Fruit fly (Drosophila melanogaster) whole organism, embryonic: ENCODE data around the gene msd1.

Experiments
- ATbp ChIP-seq: fragments of 200-800 bp; sonication (Bioruptor generic); optimal IDR thresholded peaks from 2 replicates; lab custom pipeline; 2017; ENCODE audit warnings: missing biosample characterization, mild to moderate bottlenecking, missing genetic modification characterization, missing genetic modification reagents
- Bteb2 ChIP-seq: fragments of 200-800 bp; sonication (Bioruptor generic); optimal IDR thresholded peaks from 2 replicates; lab custom pipeline; 2016; ENCODE audit warnings: missing biosample characterization, missing genetic modification characterization
- CG10366 ChIP-seq: fragments of 200-800 bp; sonication (Bioruptor generic); IDR thresholded peaks from 2 replicates; pipeline ENCODE4 v1.3.6; 2022; ENCODE audit warnings: missing biosample characterization, missing genetic modification characterization
- CG11456 ChIP-seq: fragments of 200-800 bp; sonication (Bioruptor generic); IDR thresholded peaks from 3 replicates; pipeline ENCODE4 v1.3.6; 2022; ENCODE audit warnings: missing biosample characterization, missing genetic modification characterization
- CG13287 ChIP-seq: fragments of 200-800 bp; sonication (Bioruptor generic); IDR thresholded peaks from 2 replicates; pipeline ENCODE4 v1.3.6; 2022; ENCODE audit warnings: missing biosample characterization, missing genetic modification characterization; ENCODE audit not compliant: partially characterized antibody
- CG14050 ChIP-seq: fragments of 200-800 bp; sonication (Bioruptor generic); IDR thresholded peaks from 3 replicates; pipeline ENCODE4 v1.3.6; 2022; ENCODE audit warnings: missing biosample characterization, missing genetic modification characterization
- CG14441 ChIP-seq: fragments of 200-800 bp; sonication (Bioruptor generic); IDR thresholded peaks from 2 replicates; pipeline ENCODE4 v1.3.6; 2022; ENCODE audit warnings: missing biosample characterization, missing genetic modification characterization
- CG14710 ChIP-seq: fragments of 200-800 bp; sonication (Bioruptor generic); optimal IDR thresholded peaks from 3 replicates; lab custom pipeline; 2019; ENCODE audit warnings: missing biosample characterization, mild to moderate bottlenecking, missing genetic modification characterization, moderate library complexity
- CG1603 ChIP-seq: fragments of 200-800 bp; sonication (Bioruptor generic); optimal IDR thresholded peaks from 2 replicates; lab custom pipeline; 2019; ENCODE audit warnings: missing biosample characterization, mild to moderate bottlenecking, missing genetic modification characterization, moderate library complexity
- CG16779 ChIP-seq: fragments of 200-800 bp; sonication (Bioruptor generic); IDR thresholded peaks from 2 replicates; pipeline ENCODE4 v1.3.6; 2022; ENCODE audit warnings: missing biosample characterization, missing genetic modification characterization
- CG16813 ChIP-seq: fragments of 200-800 bp; sonication (Bioruptor generic); IDR thresholded peaks from 3 replicates; pipeline ENCODE4 v1.3.6; 2022; ENCODE audit warnings: missing biosample characterization, missing genetic modification characterization; ENCODE audit not compliant: partially characterized antibody
- CG1832 ChIP-seq: fragments of 200-800 bp; sonication (Bioruptor generic); optimal IDR thresholded peaks from 2 replicates; lab custom pipeline; 2017; ENCODE audit warnings: missing biosample characterization, mild to moderate bottlenecking, missing genetic modification characterization, inconsistent platforms
- CG2116 ChIP-seq: fragments of 200-800 bp; sonication (Bioruptor generic); optimal IDR thresholded peaks from 3 replicates; lab custom pipeline; 2018; ENCODE audit warnings: missing biosample characterization, mild to moderate bottlenecking, missing genetic modification characterization
- CG2129 ChIP-seq: fragments of 200-800 bp; sonication (Bioruptor generic); IDR thresholded peaks from 2 replicates; pipeline ENCODE4 v1.3.6; 2022; ENCODE audit warnings: missing biosample characterization, missing genetic modification characterization; ENCODE audit not compliant: partially characterized antibody
- CG31441 ChIP-seq: fragments of 200-800 bp; sonication (Bioruptor generic); IDR thresholded peaks from 2 replicates; pipeline ENCODE4 v1.3.6; 2022; ENCODE audit warnings: missing biosample characterization, missing genetic modification characterization
- CG32767 ChIP-seq: fragments of 200-800 bp; sonication (Bioruptor generic); IDR thresholded peaks from 2 replicates; pipeline ENCODE4 v1.3.6; 2022; ENCODE audit warnings: missing biosample characterization, missing genetic modification characterization
- CG32772 ChIP-seq: fragments of 200-800 bp; sonication (Bioruptor generic); IDR thresholded peaks from 2 replicates; pipeline ENCODE4 v1.3.6; 2022; ENCODE audit warnings: missing biosample characterization, missing genetic modification characterization
- CG33213 ChIP-seq: fragments of 200-800 bp; sonication (Bioruptor generic); optimal IDR thresholded peaks from 3 replicates; lab custom pipeline; 2016; ENCODE audit warnings: missing biosample characterization, missing genetic modification characterization
- CG3726 ChIP-seq: fragments of 200-800 bp; sonication (Bioruptor generic); IDR thresholded peaks from 3 replicates; pipeline ENCODE4, ENCODE4 v1.3.6; 2022; ENCODE audit warnings: missing biosample characterization, missing genetic modification characterization
- CG7357 ChIP-seq: fragments of 200-800 bp; sonication (Bioruptor generic); IDR thresholded peaks from 3 replicates; pipeline ENCODE4 v1.3.6; 2022; ENCODE audit warnings: missing biosample characterization, missing genetic modification characterization
- CG7839 ChIP-seq: fragments of 200-800 bp; sonication (Bioruptor generic); optimal IDR thresholded peaks from 3 replicates; lab custom pipeline; 2018; ENCODE audit warnings: missing biosample characterization, mild to moderate bottlenecking, missing genetic modification characterization, moderate library complexity
- CG8388 ChIP-seq: fragments of 200-800 bp; sonication (Bioruptor generic); optimal IDR thresholded peaks from 2 replicates; lab custom pipeline; 2019; ENCODE audit warnings: missing biosample characterization, mild to moderate bottlenecking, missing genetic modification characterization, moderate library complexity
- CG8924 ChIP-seq: fragments of 200-800 bp; optimal IDR thresholded peaks from 3 replicates; lab custom pipeline; 2019; ENCODE audit warnings: missing biosample characterization, mild to moderate bottlenecking, missing genetic modification characterization, moderate library complexity
- CG9609 ChIP-seq: fragments of 200-800 bp; sonication (Bioruptor generic); optimal IDR thresholded peaks from 3 replicates; lab custom pipeline; 2016; ENCODE audit warnings: missing biosample characterization, missing genetic modification characterization
- CG9797 ChIP-seq: fragments of 200-800 bp; sonication (Bioruptor generic); optimal IDR thresholded peaks from 3 replicates; lab custom pipeline; 2018; ENCODE audit warnings: missing biosample characterization, mild to moderate bottlenecking, missing genetic modification characterization
- CrebB ChIP-seq: fragments of 200-800 bp; sonication (Bioruptor generic); optimal IDR thresholded peaks from 3 replicates; lab custom pipeline; 2018; ENCODE audit warnings: missing biosample characterization, mild to moderate bottlenecking, missing genetic modification characterization
- Dp ChIP-seq: fragments of 200-800 bp; sonication (Bioruptor generic); optimal IDR thresholded peaks from 2 replicates; lab custom pipeline; 2018; ENCODE audit warnings: missing biosample characterization, mild to moderate bottlenecking, missing genetic modification characterization, moderate library complexity
- H15 ChIP-seq: fragments of 200-800 bp; sonication (Bioruptor generic); IDR thresholded peaks from 3 replicates; pipeline ENCODE4 v1.3.6; 2022; ENCODE audit warnings: missing biosample characterization, missing genetic modification characterization
- HHEX ChIP-seq: fragments of 200-800 bp; sonication (Bioruptor generic); optimal IDR thresholded peaks from 3 replicates; lab custom pipeline; 2017; ENCODE audit warnings: missing biosample characterization, mild to moderate bottlenecking, missing genetic modification characterization, missing genetic modification reagents
- MESR4 ChIP-seq: fragments of 200-800 bp; sonication (Bioruptor generic); optimal IDR thresholded peaks from 2 replicates; lab custom pipeline; 2018; ENCODE audit warnings: missing biosample characterization, mild to moderate bottlenecking, missing genetic modification characterization, moderate library complexity
- Nf-YB ChIP-seq: fragments of 200-800 bp; sonication (Bioruptor generic); optimal IDR thresholded peaks from 3 replicates; lab custom pipeline; 2019; ENCODE audit warnings: missing biosample characterization, mild to moderate bottlenecking, missing genetic modification characterization, moderate library complexity
- Optix ChIP-seq: fragments of 200-800 bp; sonication (Bioruptor generic); IDR thresholded peaks from 3 replicates; pipeline ENCODE4 v1.3.6; 2022; ENCODE audit warnings: missing biosample characterization, missing genetic modification characterization
- Stat92E ChIP-seq, 3 experiments: fragments of >200 bp in 2 of 3; fragments of 200-800 bp in 1 of 3; sonication (Bioruptor generic) in 1 of 3; optimal IDR thresholded peaks; 2 replicates each; lab custom pipeline; 2017 to 2019; ENCODE audit warnings: missing biosample characterization in 3 of 3, missing genetic modification characterization in 3 of 3, mild to moderate bottlenecking in 1 of 3, moderate library complexity in 1 of 3
- ato ChIP-seq: fragments of 200-800 bp; sonication (Bioruptor generic); IDR thresholded peaks from 2 replicates; pipeline ENCODE4 v1.3.6; 2022; ENCODE audit warnings: missing biosample characterization, missing genetic modification characterization; ENCODE audit not compliant: partially characterized antibody
- cad ChIP-seq: fragments of >200 bp; optimal IDR thresholded peaks from 2 replicates; lab custom pipeline; 2017; ENCODE audit warnings: missing biosample characterization, missing genetic modification characterization
- cato ChIP-seq: fragments of 200-800 bp; sonication (Bioruptor generic); optimal IDR thresholded peaks from 2 replicates; lab custom pipeline; 2016; ENCODE audit warnings: missing biosample characterization, missing genetic modification characterization, borderline replicate concordance
- dpn ChIP-seq, 2 experiments: fragments of 200-800 bp; sonication (Bioruptor generic); optimal IDR thresholded peaks; 3 replicates each; lab custom pipeline; 2016; ENCODE audit warnings: missing biosample characterization in 2 of 2, missing genetic modification characterization in 2 of 2
- en ChIP-seq: fragments of 200-800 bp; sonication (Bioruptor generic); optimal IDR thresholded peaks from 2 replicates; lab custom pipeline; 2016; ENCODE audit warnings: missing biosample characterization, missing genetic modification characterization
- gce ChIP-seq: fragments of 200-800 bp; sonication (Bioruptor generic); IDR thresholded peaks from 3 replicates; pipeline ENCODE4 v1.3.6; 2022; ENCODE audit warnings: missing biosample characterization, missing genetic modification characterization
- gcm2 ChIP-seq: fragments of 200-800 bp; sonication (Bioruptor generic); optimal IDR thresholded peaks from 2 replicates; lab custom pipeline; 2016; ENCODE audit warnings: missing biosample characterization, missing genetic modification characterization
- ham ChIP-seq: fragments of 200-800 bp; sonication (Bioruptor generic); IDR thresholded peaks from 2 replicates; pipeline ENCODE4 v1.3.6; 2022; ENCODE audit warnings: missing biosample characterization, missing genetic modification characterization
- insv ChIP-seq, 2 experiments: fragments of 200-800 bp; sonication (Bioruptor generic); optimal IDR thresholded peaks; 3 replicates each; lab custom pipeline; 2016 to 2018; ENCODE audit warnings: missing biosample characterization in 2 of 2, missing genetic modification characterization in 2 of 2
- lilli ChIP-seq: fragments of 200-800 bp; sonication (Bioruptor generic); optimal IDR thresholded peaks from 3 replicates; lab custom pipeline; 2016; ENCODE audit warnings: missing biosample characterization, missing genetic modification characterization
- mirr ChIP-seq: fragments of 200-800 bp; sonication (Bioruptor generic); optimal IDR thresholded peaks from 3 replicates; lab custom pipeline; 2018; ENCODE audit warnings: missing biosample characterization, mild to moderate bottlenecking, missing genetic modification characterization
- nmo ChIP-seq: fragments of 200-800 bp; sonication (Bioruptor generic); optimal IDR thresholded peaks from 2 replicates; lab custom pipeline; 2018; ENCODE audit warnings: missing biosample characterization, mild to moderate bottlenecking, missing genetic modification characterization, moderate library complexity
- phol ChIP-seq: fragments of 200-800 bp; sonication (Bioruptor generic); optimal IDR thresholded peaks from 3 replicates; lab custom pipeline; 2018; ENCODE audit warnings: missing biosample characterization, mild to moderate bottlenecking, missing genetic modification characterization, moderate library complexity
- sim ChIP-seq: fragments of 200-800 bp; sonication (Bioruptor generic); IDR thresholded peaks from 2 replicates; pipeline ENCODE4 v1.3.6; 2022; ENCODE audit warnings: missing biosample characterization, missing genetic modification characterization
- tna ChIP-seq: fragments of 200-800 bp; sonication (Bioruptor generic); IDR thresholded peaks from 2 replicates; pipeline ENCODE4 v1.3.6; 2022; ENCODE audit warnings: missing biosample characterization, missing genetic modification characterization; ENCODE audit not compliant: partially characterized antibody
- trem ChIP-seq: fragments of 200-800 bp; optimal IDR thresholded peaks from 3 replicates; lab custom pipeline; 2019; ENCODE audit warnings: missing biosample characterization, mild to moderate bottlenecking, missing genetic modification characterization, moderate library complexity
- z ChIP-seq: fragments of 200-800 bp; sonication (Bioruptor generic); IDR thresholded peaks from 3 replicates; pipeline ENCODE4 v1.3.6; 2022; ENCODE audit warnings: missing biosample characterization, missing genetic modification characterization

msd1 gene

DNA sequence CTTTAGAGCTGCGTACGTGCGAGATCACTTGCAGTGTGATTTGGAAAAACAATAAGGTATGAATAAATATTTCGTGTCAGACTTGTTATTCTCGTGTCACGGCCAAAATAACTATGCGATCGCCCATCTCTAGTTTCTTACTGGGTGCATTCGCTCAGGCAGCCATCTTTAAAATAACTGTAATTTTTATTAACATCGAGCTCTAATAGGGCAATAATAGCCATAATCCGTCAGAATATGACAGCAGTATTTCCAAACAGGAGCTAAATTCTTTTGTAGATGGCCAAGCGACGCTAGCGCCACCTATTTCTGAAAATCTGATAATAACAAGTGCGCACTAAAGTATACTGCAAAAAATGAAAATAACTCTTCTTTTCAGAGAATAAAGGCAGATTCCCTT is 20.5 kb downstream of the msd1 start (continued):
- TF ChIP-seq CG11456 (peak; percentile 43; the same call in 1 of the 3 replicates), Nf-YB (GFP tag; lab: Kevin White, UChicago) (peak; percentile 0), Bteb2 (no peak), gcm2 (GFP tag; lab: Kevin White, UChicago) (no peak), CrebB (tag; lab: Kevin White, UChicago) (peak; percentile 0), ham (GFP tag; lab: Robert Waterston, UW) (no peak), CG9609 (no peak), dpn (GFP tag; optimal IDR thresholded peaks at IDR 0.05; lab: Kevin White, UChicago) (peak; percentile 18 to 40), CG7839 (peak; percentile 48), ato (peak; percentile 67; the same call in 1 of the 2 replicates), CG14050 (0 out of 3 replicates have a peak, but pooled peaks have one; percentile 11), lilli (GFP tag; lab: Kevin White, UChicago) (peak; percentile 61), gce (GFP tag; lab: Robert Waterston, UW) (no peak), cad (GFP tag; lab: Kevin White, UChicago) (peak; percentile 41), Dp (peak; percentile 7), z (no peak), Stat92E (GFP tag; optimal IDR thresholded peaks at IDR 0.05; lab: Kevin White, UChicago) (peak in 1 of 3 experiments; percentile 53), mirr (no peak), sim (GFP tag; lab: Robert Waterston, UW) (no peak), CG10366 (GFP tag; lab: Robert Waterston, UW) (peak; percentile 20; the same call in 1 of the 2 replicates), H15 (GFP tag; lab: Robert Waterston, UW) (no peak; the same call in 2 of the 3 replicates), CG33213 (GFP tag; lab: Kevin White, UChicago) (peak; percentile 57), insv (GFP tag; optimal IDR thresholded peaks at IDR 0.05; lab: Kevin White, UChicago) (peak in 1 of 2 experiments; percentile 86), CG1832 (GFP tag; lab: Kevin White, UChicago) (no peak), nmo (GFP tag; lab: Kevin White, UChicago) (peak; percentile 38), CG31441 (peak; percentile 59; the same call in 1 of the 2 replicates), CG9797 (no peak), CG32767 (GFP tag; lab: Robert Waterston, UW) (no peak), CG2116 (GFP tag; lab: Kevin White, UChicago) (peak; percentile 54), CG1603 (tag; lab: Kevin White, UChicago) (peak; percentile 50), tna (GFP tag; lab: Robert Waterston, UW) (peak; percentile 74), HHEX (no peak), CG3726 (GFP tag; lab: Robert Waterston, UW) (no peak), CG8924 (peak; percentile 54), trem (tag; lab: Kevin White, UChicago) (peak; percentile 37), CG14441 (GFP tag; lab: Robert Waterston, UW) (peak; percentile 24; the same call in 1 of the 2 replicates), ATbp (GFP tag; lab: Kevin White, UChicago) (no peak), MESR4 (peak; percentile 7), Optix (GFP tag; lab: Robert Waterston, UW) (no peak), CG2129 (GFP tag; lab: Robert Waterston, UW) (peak; percentile 94), CG16813 (GFP tag; lab: Robert Waterston, UW) (peak; percentile 90), CG7357 (GFP tag; lab: Robert Waterston, UW) (no peak), CG14710 (tag; lab: Kevin White, UChicago) (peak; percentile 58), phol (tag; lab: Kevin White, UChicago) (peak; percentile 97), en (GFP tag; lab: Kevin White, UChicago) (no peak), CG8388 (GFP tag; lab: Kevin White, UChicago) (peak; percentile 26), CG16779 (GFP tag; lab: Robert Waterston, UW) (no peak), cato (no peak), CG32772 (GFP tag; lab: Robert Waterston, UW) (no peak), CG13287 (GFP tag; lab: Robert Waterston, UW) (peak; percentile 96)
